Fruit fly (Drosophila melanogaster): ENCODE data around the gene CG14689.

The CG14689 gene

dm6 chr3R:10667964-10668363 lies 43.1 kb downstream of the CG14689 start:
- no peak for TF ChIP-seq CG10654 (GFP tag; optimal IDR thresholded peaks at IDR 0.05)
- peak; percentile 74 for TF ChIP-seq D (optimal IDR thresholded peaks at IDR 0.05)
- no peak for TF ChIP-seq D (GFP tag; optimal IDR thresholded peaks at IDR 0.05)
- peak in 1 of 2 experiments; percentile 99 for TF ChIP-seq tll (GFP tag; optimal IDR thresholded peaks at IDR 0.05)
- TF ChIP-seq CG3726 (GFP tag; IDR thresholded peaks at IDR 0.05), result no peak
- no peak for TF ChIP-seq Med (GFP tag)
- TF ChIP-seq prd (optimal IDR thresholded peaks at IDR 0.05), result no peak
- 0 out of 3 replicates have a peak, but pooled peaks have one; percentile 13 for TF ChIP-seq prd (GFP tag; IDR thresholded peaks at IDR 0.05)
- no peak for TF ChIP-seq CG14441 (GFP tag; IDR thresholded peaks at IDR 0.05)
- no peak for TF ChIP-seq CG11696 (GFP tag; IDR thresholded peaks at IDR 0.05)
- peak; percentile 49 for TF ChIP-seq zen (tag; optimal IDR thresholded peaks at IDR 0.05)

- peak; percentile 23 for TF ChIP-seq NK7.1 (GFP tag; optimal IDR thresholded peaks at IDR 0.05)
- TF ChIP-seq D19A (tag; optimal IDR thresholded peaks at IDR 0.05), result peak; percentile 56
- TF ChIP-seq Atf6 (GFP tag; IDR thresholded peaks at IDR 0.05), result 0 out of 2 replicates have a peak, but pooled peaks have one; percentile 22
- TF ChIP-seq Ada2b (GFP tag; IDR thresholded peaks at IDR 0.05), result 0 out of 2 replicates have a peak, but pooled peaks have one; percentile 34
- peak; percentile 3 for TF ChIP-seq bigmax (GFP tag; optimal IDR thresholded peaks at IDR 0.05)
- peak; percentile 83 for TF ChIP-seq CG6254 (GFP tag; optimal IDR thresholded peaks at IDR 0.05)
- TF ChIP-seq CG42726 (GFP tag; IDR thresholded peaks at IDR 0.05; ENCODE audit: partially characterized antibody), result no peak
- TF ChIP-seq unc-4 (GFP tag; IDR thresholded peaks at IDR 0.05; ENCODE audit: partially characterized antibody), result no peak
- TF ChIP-seq Atf3 (GFP tag; optimal IDR thresholded peaks at IDR 0.05), result peak; percentile 46
- no peak for TF ChIP-seq CG6654 (GFP tag; optimal IDR thresholded peaks at IDR 0.05)
- peak; percentile 17 for TF ChIP-seq her (GFP tag; optimal IDR thresholded peaks at IDR 0.05)
- TF ChIP-seq HmgZ (tag; optimal IDR thresholded peaks at IDR 0.05), result peak; percentile 48
- TF ChIP-seq CG7556 (GFP tag; optimal IDR thresholded peaks at IDR 0.05), result peak; percentile 18
- peak; percentile 38 for TF ChIP-seq en (GFP tag; optimal IDR thresholded peaks at IDR 0.05)
- peak; percentile 20 for TF ChIP-seq pum (GFP tag; optimal IDR thresholded peaks at IDR 0.05)
- peak; percentile 74 for TF ChIP-seq Drgx (GFP tag; IDR thresholded peaks at IDR 0.05)
- TF ChIP-seq PHDP (tag; optimal IDR thresholded peaks at IDR 0.05), result peak; percentile 48
- TF ChIP-seq CG14965 (GFP tag; optimal IDR thresholded peaks at IDR 0.05; ENCODE audit: borderline replicate concordance), result peak; percentile 98
- 0 out of 2 replicates have a peak, but pooled peaks have one; percentile 14 for TF ChIP-seq peb (GFP tag; IDR thresholded peaks at IDR 0.05)
- no peak for TF ChIP-seq pzg (GFP tag; optimal IDR thresholded peaks at IDR 0.05)
- no peak; the same call in 2 of the 3 replicates for TF ChIP-seq z (GFP tag; IDR thresholded peaks at IDR 0.05)
- no peak for TF ChIP-seq CG14014 (GFP tag; IDR thresholded peaks at IDR 0.05)
- TF ChIP-seq Nf-YB (GFP tag; optimal IDR thresholded peaks at IDR 0.05), result peak; percentile 100
- TF ChIP-seq CG10462 (GFP tag; optimal IDR thresholded peaks at IDR 0.05), result no peak
- no peak for TF ChIP-seq Usf (GFP tag; optimal IDR thresholded peaks at IDR 0.05)
- peak; percentile 99 for TF ChIP-seq Neu2 (GFP tag; optimal IDR thresholded peaks at IDR 0.05; ENCODE audit: borderline replicate concordance)
- peak; percentile 86 for TF ChIP-seq abd-A (tag; optimal IDR thresholded peaks at IDR 0.05)
- TF ChIP-seq HHEX (GFP tag; optimal IDR thresholded peaks at IDR 0.05), result peak; percentile 51
- peak in 1 of 2 experiments; percentile 54 for TF ChIP-seq chif (GFP tag; optimal IDR thresholded peaks at IDR 0.05)
- peak; percentile 57 for TF ChIP-seq nau (GFP tag; optimal IDR thresholded peaks at IDR 0.05)
- no peak for TF ChIP-seq HLH54F (GFP tag; optimal IDR thresholded peaks at IDR 0.05)
- TF ChIP-seq jigr1 (GFP tag; IDR thresholded peaks at IDR 0.05), result no peak
- TF ChIP-seq eyg (GFP tag; optimal IDR thresholded peaks at IDR 0.05), result peak; percentile 15
- TF ChIP-seq CG4424 (GFP tag; optimal IDR thresholded peaks at IDR 0.05), result peak; percentile 72
- peak; percentile 43 for TF ChIP-seq bbx (GFP tag; IDR thresholded peaks at IDR 0.05; ENCODE audit: partially characterized antibody)
- no peak for TF ChIP-seq aop (GFP tag; IDR thresholded peaks at IDR 0.05)
- no peak for TF ChIP-seq CG4328 (GFP tag; optimal IDR thresholded peaks at IDR 0.05)
- peak; percentile 65; the same call in 1 of the 3 replicates for TF ChIP-seq zfh1 (GFP tag; IDR thresholded peaks at IDR 0.05)
- 0 out of 2 replicates have a peak, but pooled peaks have one; percentile 39 for TF ChIP-seq sna (GFP tag; IDR thresholded peaks at IDR 0.05; ENCODE audit: partially characterized antibody)
Measured at dm6 chr3R:10664942-10665341, 46.1 kb downstream of the CG14689 start.

Measured in whole organism, embryonic.